Fruit fly (Drosophila melanogaster) whole organism, embryonic: ENCODE data around the gene Nsun2.

Experiments
- CG10147 ChIP-seq: fragments of 200-800 bp; sonication (Bioruptor generic); optimal IDR thresholded peaks from 2 replicates; lab custom pipeline; 2019; ENCODE audit warnings: missing biosample characterization, mild to moderate bottlenecking, missing genetic modification characterization, moderate library complexity
- CG10267 ChIP-seq: fragments of 200-800 bp; sonication (Bioruptor generic); optimal IDR thresholded peaks from 2 replicates; lab custom pipeline; 2018; ENCODE audit warnings: missing biosample characterization, mild to moderate bottlenecking, missing genetic modification characterization, moderate library complexity
- CG10274 ChIP-seq: fragments of 200-800 bp; sonication (Bioruptor generic); optimal IDR thresholded peaks from 3 replicates; lab custom pipeline; 2017; ENCODE audit warnings: missing biosample characterization, mild to moderate bottlenecking, missing genetic modification characterization
- CG10366 ChIP-seq: fragments of 200-800 bp; sonication (Bioruptor generic); IDR thresholded peaks from 2 replicates; pipeline ENCODE4 v1.3.6; 2022; ENCODE audit warnings: missing biosample characterization, missing genetic modification characterization
- CG11456 ChIP-seq: fragments of 200-800 bp; sonication (Bioruptor generic); IDR thresholded peaks from 3 replicates; pipeline ENCODE4 v1.3.6; 2022; ENCODE audit warnings: missing biosample characterization, missing genetic modification characterization
- CG12659 ChIP-seq: fragments of 200-800 bp; sonication (Bioruptor generic); optimal IDR thresholded peaks from 3 replicates; lab custom pipeline; 2017; ENCODE audit warnings: mild to moderate bottlenecking, missing biosample characterization, missing genetic modification reagents, missing genetic modification characterization
- CG1529 ChIP-seq: fragments of 200-800 bp; sonication (Bioruptor generic); optimal IDR thresholded peaks from 3 replicates; lab custom pipeline; 2018; ENCODE audit warnings: missing biosample characterization, missing genetic modification characterization
- CG17186 ChIP-seq: fragments of 200-800 bp; sonication (Bioruptor generic); optimal IDR thresholded peaks from 3 replicates; lab custom pipeline; 2017; ENCODE audit warnings: missing biosample characterization, missing genetic modification reagents, missing genetic modification characterization
- CG17829 ChIP-seq: fragments of 200-800 bp; optimal IDR thresholded peaks from 2 replicates; lab custom pipeline; 2019; ENCODE audit warnings: missing biosample characterization, mild to moderate bottlenecking, missing genetic modification characterization, moderate library complexity
- CG18011 ChIP-seq: fragments of 200-800 bp; sonication (Bioruptor generic); optimal IDR thresholded peaks from 2 replicates; lab custom pipeline; 2017; ENCODE audit warnings: missing biosample characterization, missing genetic modification characterization, mild to moderate bottlenecking, moderate library complexity, missing genotype
- CG18764 ChIP-seq: fragments of 200-800 bp; sonication (Bioruptor generic); optimal IDR thresholded peaks from 3 replicates; lab custom pipeline; 2016; ENCODE audit warnings: missing biosample characterization, missing genetic modification characterization
- CG2116 ChIP-seq: fragments of 200-800 bp; sonication (Bioruptor generic); optimal IDR thresholded peaks from 3 replicates; lab custom pipeline; 2018; ENCODE audit warnings: missing biosample characterization, mild to moderate bottlenecking, missing genetic modification characterization
- CG30431 ChIP-seq: fragments of 200-800 bp; sonication (Bioruptor generic); optimal IDR thresholded peaks from 2 replicates; lab custom pipeline; 2017; ENCODE audit warnings: missing biosample characterization, missing genetic modification characterization
- CG3281 ChIP-seq: fragments of 200-800 bp; sonication (Bioruptor generic); optimal IDR thresholded peaks from 3 replicates; lab custom pipeline; 2017; ENCODE audit warnings: missing biosample characterization, mild to moderate bottlenecking, missing genetic modification characterization
- CG34422 ChIP-seq: fragments of 200-800 bp; sonication (Bioruptor generic); IDR thresholded peaks from 3 replicates; pipeline ENCODE4 v1.3.6; 2022; ENCODE audit warnings: missing biosample characterization, missing genetic modification characterization
- CG4404 ChIP-seq: fragments of 200-800 bp; sonication (Bioruptor generic); IDR thresholded peaks from 2 replicates; pipeline ENCODE4 v1.3.6; 2022; ENCODE audit warnings: missing biosample characterization, missing genetic modification characterization
- CG8944 ChIP-seq: fragments of 200-800 bp; sonication (Bioruptor generic); optimal IDR thresholded peaks from 3 replicates; lab custom pipeline; 2016; ENCODE audit warnings: missing biosample characterization, missing genetic modification characterization
- CG9727 ChIP-seq: fragments of 200-800 bp; sonication (Bioruptor generic); optimal IDR thresholded peaks from 3 replicates; lab custom pipeline; 2017; ENCODE audit warnings: missing biosample characterization, mild to moderate bottlenecking, missing genetic modification characterization
- CG9797 ChIP-seq: fragments of 200-800 bp; sonication (Bioruptor generic); optimal IDR thresholded peaks from 3 replicates; lab custom pipeline; 2018; ENCODE audit warnings: missing biosample characterization, mild to moderate bottlenecking, missing genetic modification characterization
- CTCF ChIP-seq: fragments of 200-800 bp; sonication (Bioruptor generic); optimal IDR thresholded peaks from 2 replicates; lab custom pipeline; 2017; ENCODE audit warnings: missing biosample characterization, mild to moderate bottlenecking, missing genetic modification characterization, moderate library complexity
- Chrac-16 ChIP-seq: fragments of 200-800 bp; sonication (Bioruptor generic); optimal IDR thresholded peaks from 3 replicates; lab custom pipeline; 2016; ENCODE audit warnings: missing biosample characterization, missing genetic modification characterization
- D ChIP-seq, 2 experiments: fragments of 200-800 bp in 1 of 2; fragments of >200 bp in 1 of 2; sonication (Bioruptor generic) in 1 of 2; optimal IDR thresholded peaks; 2 replicates in 1 of 2; 3 replicates in 1 of 2; lab custom pipeline; 2017; ENCODE audit warnings: mild to moderate bottlenecking in 1 of 2, missing biosample characterization in 1 of 2, missing genetic modification characterization in 1 of 2, missing genetic modification reagents in 1 of 2
- Doc2 ChIP-seq: fragments of 200-800 bp; sonication (Bioruptor generic); IDR thresholded peaks from 2 replicates; pipeline ENCODE4 v1.3.6; 2022; ENCODE audit warnings: missing biosample characterization, missing genetic modification characterization
- Dp ChIP-seq: fragments of 200-800 bp; sonication (Bioruptor generic); optimal IDR thresholded peaks from 2 replicates; lab custom pipeline; 2018; ENCODE audit warnings: missing biosample characterization, mild to moderate bottlenecking, missing genetic modification characterization, moderate library complexity
- E2f2 ChIP-seq: fragments of 200-800 bp; sonication (Bioruptor generic); IDR thresholded peaks from 2 replicates; pipeline ENCODE4 v1.3.6; 2022; ENCODE audit warnings: missing biosample characterization, missing genetic modification characterization
- Fer1 ChIP-seq: fragments of 200-800 bp; sonication (Bioruptor generic); optimal IDR thresholded peaks from 2 replicates; lab custom pipeline; 2017; ENCODE audit warnings: missing biosample characterization, mild to moderate bottlenecking, missing genetic modification characterization
- HLH4C ChIP-seq: fragments of 200-800 bp; sonication (Bioruptor generic); IDR thresholded peaks from 3 replicates; pipeline ENCODE4 v1.3.6; 2022; ENCODE audit warnings: missing biosample characterization, missing genetic modification characterization; ENCODE audit not compliant: partially characterized antibody
- Hey ChIP-seq: fragments of 200-800 bp; sonication (Bioruptor generic); optimal IDR thresholded peaks from 3 replicates; lab custom pipeline; 2018; ENCODE audit warnings: missing biosample characterization, mild to moderate bottlenecking, missing genetic modification characterization
- HmgZ ChIP-seq: fragments of 200-800 bp; sonication (Bioruptor generic); optimal IDR thresholded peaks from 2 replicates; lab custom pipeline; 2018; ENCODE audit warnings: missing biosample characterization, mild to moderate bottlenecking, missing genetic modification characterization
- Hmr ChIP-seq: fragments of 200-800 bp; sonication (Bioruptor generic); optimal IDR thresholded peaks from 3 replicates; lab custom pipeline; 2017; ENCODE audit warnings: mild to moderate bottlenecking, missing biosample characterization, missing genetic modification reagents, missing genetic modification characterization
- Lhr ChIP-seq: fragments of 200-800 bp; sonication (Bioruptor generic); optimal IDR thresholded peaks from 3 replicates; lab custom pipeline; 2017; ENCODE audit warnings: mild to moderate bottlenecking, missing biosample characterization, missing genetic modification reagents, missing genetic modification characterization
- MBD-R2 ChIP-seq: fragments of 200-800 bp; sonication (Bioruptor generic); IDR thresholded peaks from 2 replicates; pipeline ENCODE4 v1.3.6; 2022; ENCODE audit warnings: missing biosample characterization, missing genetic modification characterization
- Mrtf ChIP-seq: fragments of 200-800 bp; sonication (Bioruptor generic); IDR thresholded peaks from 3 replicates; pipeline ENCODE4 v1.3.6; 2022; ENCODE audit warnings: missing biosample characterization, missing genetic modification characterization
- Rfx ChIP-seq: fragments of 200-800 bp; sonication (Bioruptor generic); IDR thresholded peaks from 2 replicates; pipeline ENCODE4 v1.3.6; 2022; ENCODE audit warnings: missing biosample characterization, missing genetic modification characterization
- Sin3A ChIP-seq: fragments of >200 bp; optimal IDR thresholded peaks from 2 replicates; lab custom pipeline; 2018
- Tbp ChIP-seq: fragments of >200 bp; optimal IDR thresholded peaks from 2 replicates; lab custom pipeline; 2018; ENCODE audit warnings: missing biosample characterization, missing genetic modification characterization
- YL-1 ChIP-seq: fragments of 200-800 bp; sonication (Bioruptor generic); optimal IDR thresholded peaks from 3 replicates; lab custom pipeline; 2017; ENCODE audit warnings: missing biosample characterization, mild to moderate bottlenecking, missing genetic modification characterization
- amos ChIP-seq: fragments of 200-800 bp; sonication (Bioruptor generic); IDR thresholded peaks from 2 replicates; pipeline ENCODE4 v1.3.6; 2022; ENCODE audit warnings: missing biosample characterization, missing genetic modification characterization; ENCODE audit not compliant: partially characterized antibody
- ci ChIP-seq: fragments of 200-800 bp; sonication (Bioruptor generic); IDR thresholded peaks from 3 replicates; pipeline ENCODE4 v1.3.6; 2022; ENCODE audit warnings: missing biosample characterization, missing genetic modification characterization
- dmrt11E ChIP-seq: fragments of 200-800 bp; sonication (Bioruptor generic); optimal IDR thresholded peaks from 3 replicates; lab custom pipeline; 2018; ENCODE audit warnings: missing biosample characterization, mild to moderate bottlenecking, missing genetic modification characterization, moderate library complexity
- eve ChIP-seq, 2 experiments: fragments of >200 bp; optimal IDR thresholded peaks; 2 replicates each; lab custom pipeline; 2017; ENCODE audit warnings: missing biosample characterization in 2 of 2, missing genetic modification characterization in 2 of 2
- grau ChIP-seq: fragments of 200-800 bp; optimal IDR thresholded peaks from 3 replicates; lab custom pipeline; 2019; ENCODE audit warnings: missing biosample characterization, mild to moderate bottlenecking, missing genetic modification characterization, moderate library complexity
- hkb ChIP-seq, 2 experiments: fragments of 200-800 bp in 1 of 2; fragments of >200 bp in 1 of 2; sonication (Bioruptor generic) in 1 of 2; IDR thresholded peaks in 1 of 2; optimal IDR thresholded peaks in 1 of 2; 2 replicates each; pipeline versions ENCODE4 v1.3.6 to Lab custom; 2017 to 2022; ENCODE audit warnings: missing biosample characterization in 1 of 2, missing genetic modification characterization in 1 of 2
- odd ChIP-seq: fragments of 200-800 bp; sonication (Bioruptor generic); optimal IDR thresholded peaks from 2 replicates; lab custom pipeline; 2017; ENCODE audit warnings: missing biosample characterization, mild to moderate bottlenecking, missing genetic modification characterization
- pzg ChIP-seq: fragments of 200-800 bp; sonication (Bioruptor generic); optimal IDR thresholded peaks from 3 replicates; lab custom pipeline; 2018; ENCODE audit warnings: missing biosample characterization, mild to moderate bottlenecking, missing genetic modification characterization, moderate library complexity
- row ChIP-seq: fragments of 200-800 bp; sonication (Bioruptor generic); IDR thresholded peaks from 3 replicates; pipeline ENCODE4 v1.3.6; 2022; ENCODE audit warnings: missing biosample characterization, missing genetic modification characterization
- schlank ChIP-seq: fragments of 200-800 bp; sonication (Bioruptor generic); optimal IDR thresholded peaks from 2 replicates; lab custom pipeline; 2018; ENCODE audit warnings: missing biosample characterization, mild to moderate bottlenecking, missing genetic modification characterization
- stwl ChIP-seq: fragments of 200-800 bp; sonication (Bioruptor generic); optimal IDR thresholded peaks from 3 replicates; lab custom pipeline; 2018; ENCODE audit warnings: missing biosample characterization, mild to moderate bottlenecking, missing genetic modification characterization, moderate library complexity
- sug ChIP-seq: fragments of 200-800 bp; optimal IDR thresholded peaks from 2 replicates; lab custom pipeline; 2019; ENCODE audit warnings: missing biosample characterization, mild to moderate bottlenecking, missing genetic modification characterization, moderate library complexity
- tgo ChIP-seq: fragments of 200-800 bp; sonication (Bioruptor generic); IDR thresholded peaks from 3 replicates; pipeline ENCODE4 v1.3.6; 2022; ENCODE audit warnings: missing biosample characterization, missing genetic modification characterization
- trem ChIP-seq: fragments of 200-800 bp; optimal IDR thresholded peaks from 3 replicates; lab custom pipeline; 2019; ENCODE audit warnings: missing biosample characterization, mild to moderate bottlenecking, missing genetic modification characterization, moderate library complexity
- zfh2 ChIP-seq: fragments of 200-800 bp; sonication (Bioruptor generic); optimal IDR thresholded peaks from 2 replicates; lab custom pipeline; 2016; ENCODE audit warnings: missing biosample characterization, missing genetic modification characterization

The Nsun2 gene

DNA sequence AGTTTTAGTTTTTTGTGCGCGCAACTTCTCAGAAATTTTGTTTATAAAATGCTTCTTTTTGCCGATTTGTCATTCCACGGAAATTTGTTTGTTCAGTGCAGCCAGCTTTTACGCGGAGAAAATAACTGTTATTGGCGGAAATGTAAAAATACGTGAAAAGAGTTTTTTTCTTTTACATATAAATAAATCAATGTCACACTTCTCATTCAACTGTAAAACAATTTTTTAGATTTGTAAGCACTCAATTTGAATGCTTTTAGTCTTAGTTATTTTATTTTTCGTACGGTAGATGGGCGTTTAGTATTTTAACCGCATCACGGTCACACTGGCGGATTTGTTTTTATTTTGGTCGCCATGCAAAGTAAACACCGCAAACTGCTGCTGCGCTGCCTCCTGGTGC, 9.4 kb downstream of the Nsun2 start, which contains the start of the genes Xpac and brn (continued):
- TF ChIP-seq Fer1 (GFP tag; lab: Kevin White, UChicago) (no peak), dmrt11E (tag; lab: Kevin White, UChicago) (no peak), CG4404 (no peak), CG9727 (GFP tag; lab: Kevin White, UChicago) (no peak), CTCF (GFP tag; lab: Kevin White, UChicago) (peak; percentile 29), E2f2 (peak; percentile 63), CG1529 (GFP tag; lab: Kevin White, UChicago) (no peak), Rfx (GFP tag; lab: Robert Waterston, UW) (no peak), Tbp (GFP tag; lab: Kevin White, UChicago) (no peak), CG12659 (GFP tag; lab: Kevin White, UChicago) (peak; percentile 43), schlank (tag; lab: Kevin White, UChicago) (no peak), hkb (optimal IDR thresholded peaks at IDR 0.05; lab: Kevin White, UChicago) (peak; percentile 31), hkb (GFP tag; IDR thresholded peaks at IDR 0.05; lab: Robert Waterston, UW) (no peak), CG10274 (no peak), CG30431 (GFP tag; lab: Kevin White, UChicago) (no peak), CG11456 (GFP tag; lab: Robert Waterston, UW) (no peak), CG18764 (GFP tag; lab: Kevin White, UChicago) (no peak), trem (tag; lab: Kevin White, UChicago) (peak; percentile 33), CG10366 (no peak), CG10267 (tag; lab: Kevin White, UChicago) (peak; percentile 18), zfh2 (GFP tag; lab: Kevin White, UChicago) (no peak), CG34422 (GFP tag; lab: Robert Waterston, UW) (no peak), grau (tag; lab: Kevin White, UChicago) (no peak), Dp (GFP tag; lab: Kevin White, UChicago) (peak; percentile 61), eve (GFP tag; optimal IDR thresholded peaks at IDR 0.05; lab: Kevin White, UChicago) (no peak), CG10147 (GFP tag; lab: Kevin White, UChicago) (no peak), row (peak; percentile 18; the same call in 1 of the 3 replicates), Hmr (GFP tag; lab: Kevin White, UChicago) (peak; percentile 10), CG17829 (tag; lab: Kevin White, UChicago) (no peak), Lhr (GFP tag; lab: Kevin White, UChicago) (peak; percentile 43), stwl (tag; lab: Kevin White, UChicago) (peak; percentile 46), D (optimal IDR thresholded peaks at IDR 0.05; lab: Kevin White, UChicago) (no peak), D (GFP tag; optimal IDR thresholded peaks at IDR 0.05; lab: Kevin White, UChicago) (no peak), amos (GFP tag; lab: Robert Waterston, UW) (no peak), Sin3A (lab: Kevin White, UChicago) (peak; percentile 60), YL-1 (GFP tag; lab: Kevin White, UChicago) (peak; percentile 31), HLH4C (GFP tag; lab: Robert Waterston, UW) (no peak), Hey (tag; lab: Kevin White, UChicago) (no peak), CG18011 (GFP tag; lab: Kevin White, UChicago) (no peak), pzg (GFP tag; lab: Kevin White, UChicago) (peak; percentile 54), CG17186 (GFP tag; lab: Kevin White, UChicago) (no peak), CG9797 (peak; percentile 74), Chrac-16 (GFP tag; lab: Kevin White, UChicago) (no peak), ci (GFP tag; lab: Robert Waterston, UW) (no peak), HmgZ (tag; lab: Kevin White, UChicago) (peak; percentile 33), MBD-R2 (peak; percentile 78), Mrtf (GFP tag; lab: Robert Waterston, UW) (no peak), sug (tag; lab: Kevin White, UChicago) (peak; percentile 13), odd (no peak), tgo (GFP tag; lab: Robert Waterston, UW) (no peak), Doc2 (GFP tag; lab: Robert Waterston, UW) (no peak), CG8944 (no peak), CG2116 (GFP tag; lab: Kevin White, UChicago) (peak; percentile 21), CG3281 (GFP tag; lab: Kevin White, UChicago) (no peak)
